Fruit fly (Drosophila melanogaster) whole organism, prepupa: ENCODE results near the gene Dlic.
A peak's percentile ranks its signal among the peaks of the same experiment; 100 is the strongest.

Experiments used
- Blimp-1 ChIP-seq: fragments of 200-800 bp; sonication (Bioruptor generic); optimal IDR thresholded peaks from 3 replicates; lab custom pipeline; 2017; ENCODE audit warnings: missing biosample characterization, missing genetic modification characterization, mild to moderate bottlenecking, moderate library complexity, missing genetic modification reagents
- CG11294 ChIP-seq: fragments of 200-800 bp; sonication (Bioruptor generic); IDR thresholded peaks from 2 replicates; pipeline ENCODE4 v1.3.6; 2022; ENCODE audit warnings: missing biosample characterization, missing genetic modification characterization
- CG11902 ChIP-seq: fragments of 200-800 bp; sonication (Bioruptor generic); optimal IDR thresholded peaks from 3 replicates; lab custom pipeline; 2016; ENCODE audit warnings: missing biosample characterization, missing genetic modification characterization
- CG15336 ChIP-seq: fragments of 200-800 bp; sonication (Bioruptor generic); IDR thresholded peaks from 2 replicates; pipeline ENCODE4 v1.3.6; 2022; ENCODE audit warnings: missing biosample characterization, missing genetic modification characterization
- CG1621 ChIP-seq: fragments of 200-800 bp; sonication (Bioruptor generic); optimal IDR thresholded peaks from 3 replicates; lab custom pipeline; 2018; ENCODE audit warnings: missing biosample characterization, mild to moderate bottlenecking, missing genetic modification characterization
- CG3032 ChIP-seq: fragments of 200-800 bp; optimal IDR thresholded peaks from 2 replicates; lab custom pipeline; 2019; ENCODE audit warnings: missing biosample characterization, mild to moderate bottlenecking, missing genetic modification characterization, moderate library complexity
- CG32006 ChIP-seq: fragments of 200-800 bp; sonication (Bioruptor generic); optimal IDR thresholded peaks from 3 replicates; lab custom pipeline; 2017; ENCODE audit warnings: missing biosample characterization, mild to moderate bottlenecking, missing genetic modification characterization
- CG34406 ChIP-seq: fragments of 200-800 bp; sonication (Bioruptor generic); optimal IDR thresholded peaks from 3 replicates; lab custom pipeline; 2016; ENCODE audit warnings: missing biosample characterization, missing genetic modification characterization
- CG3919 ChIP-seq: fragments of 200-800 bp; sonication (Bioruptor generic); optimal IDR thresholded peaks from 3 replicates; lab custom pipeline; 2016; ENCODE audit warnings: missing biosample characterization, missing genetic modification characterization
- CG4318 ChIP-seq: fragments of 200-800 bp; sonication (Bioruptor generic); optimal IDR thresholded peaks from 3 replicates; lab custom pipeline; 2017; ENCODE audit warnings: missing biosample characterization, mild to moderate bottlenecking, missing genetic modification characterization
- CG6163 ChIP-seq: fragments of 200-800 bp; sonication (Bioruptor generic); IDR thresholded peaks from 3 replicates; pipeline ENCODE4 v1.3.6; 2022; ENCODE audit warnings: missing biosample characterization, missing genetic modification characterization
- CG6276 ChIP-seq: fragments of 200-800 bp; sonication (Bioruptor generic); optimal IDR thresholded peaks from 2 replicates; lab custom pipeline; 2017; ENCODE audit warnings: missing biosample characterization, mild to moderate bottlenecking, missing genetic modification characterization
- CG6854 ChIP-seq: fragments of 200-800 bp; sonication (Bioruptor generic); optimal IDR thresholded peaks from 2 replicates; lab custom pipeline; 2017; ENCODE audit warnings: missing biosample characterization, mild to moderate bottlenecking, missing genetic modification characterization
- CG8119 ChIP-seq: fragments of 200-800 bp; sonication (Bioruptor generic); IDR thresholded peaks from 3 replicates; pipeline ENCODE4 v1.3.6; 2022; ENCODE audit warnings: missing biosample characterization, missing genetic modification characterization
- CG8632 ChIP-seq: fragments of 200-800 bp; sonication (Bioruptor generic); optimal IDR thresholded peaks from 3 replicates; lab custom pipeline; 2016; ENCODE audit warnings: missing biosample characterization, missing genetic modification characterization
- Eip78C ChIP-seq: fragments of 200-800 bp; sonication (Bioruptor generic); peaks from one replicate; lab custom pipeline; 2016; ENCODE audit warnings: missing biosample characterization, missing genetic modification characterization
- Eip93F ChIP-seq: fragments of 200-800 bp; sonication (Bioruptor generic); optimal IDR thresholded peaks from 2 replicates; lab custom pipeline; 2016; ENCODE audit warnings: missing biosample characterization, mild to moderate bottlenecking, missing genetic modification characterization
- Ets96B ChIP-seq: fragments of 200-800 bp; optimal IDR thresholded peaks from 2 replicates; lab custom pipeline; 2019; ENCODE audit warnings: missing biosample characterization, mild to moderate bottlenecking, missing genetic modification characterization, moderate library complexity
- Gug ChIP-seq: fragments of 200-800 bp; sonication (Bioruptor generic); IDR thresholded peaks from 2 replicates; pipeline ENCODE4 v1.3.6; 2022; ENCODE audit warnings: missing biosample characterization, missing genetic modification characterization
- Hr39 ChIP-seq: fragments of 200-800 bp; sonication (Bioruptor generic); optimal IDR thresholded peaks from 2 replicates; lab custom pipeline; 2016; ENCODE audit warnings: missing biosample characterization, missing genetic modification characterization
- OdsH ChIP-seq: fragments of 200-800 bp; sonication (Bioruptor generic); optimal IDR thresholded peaks from 3 replicates; lab custom pipeline; 2016; ENCODE audit warnings: missing biosample characterization, missing genetic modification characterization
- Sox15 ChIP-seq: fragments of 200-800 bp; sonication (Bioruptor generic); optimal IDR thresholded peaks from 3 replicates; lab custom pipeline; 2016; ENCODE audit warnings: missing biosample characterization, missing genetic modification characterization
- cyc ChIP-seq: fragments of 200-800 bp; sonication (Bioruptor generic); optimal IDR thresholded peaks from 3 replicates; lab custom pipeline; 2016; ENCODE audit warnings: missing biosample characterization, missing genetic modification characterization
- dac ChIP-seq: fragments of 200-800 bp; sonication (Bioruptor generic); optimal IDR thresholded peaks from 2 replicates; lab custom pipeline; 2017; ENCODE audit warnings: missing biosample characterization, mild to moderate bottlenecking, missing genetic modification characterization
- dsx ChIP-seq: fragments of 200-800 bp; optimal IDR thresholded peaks from 3 replicates; lab custom pipeline; 2019; ENCODE audit warnings: missing biosample characterization, mild to moderate bottlenecking, missing genetic modification characterization, moderate library complexity; ENCODE audit not compliant: poor library complexity, severe bottlenecking
- eg ChIP-seq: fragments of 200-800 bp; sonication (Bioruptor generic); IDR thresholded peaks from 3 replicates; pipeline ENCODE4 v1.3.6; 2022; ENCODE audit warnings: missing biosample characterization, missing genetic modification characterization
- esn ChIP-seq: fragments of 200-800 bp; sonication (Bioruptor generic); optimal IDR thresholded peaks from 2 replicates; lab custom pipeline; 2016; ENCODE audit warnings: missing biosample characterization, mild to moderate bottlenecking, missing genetic modification characterization, moderate library complexity
- fd59A ChIP-seq: fragments of 200-800 bp; sonication (Bioruptor generic); optimal IDR thresholded peaks from 2 replicates; lab custom pipeline; 2017; ENCODE audit warnings: missing biosample characterization, mild to moderate bottlenecking, missing genetic modification characterization, missing genetic modification reagents
- fkh ChIP-seq: fragments of 200-800 bp; sonication (Bioruptor generic); optimal IDR thresholded peaks from 3 replicates; lab custom pipeline; 2017; ENCODE audit warnings: missing biosample characterization, mild to moderate bottlenecking, missing genetic modification characterization, moderate library complexity
- net ChIP-seq: fragments of 200-800 bp; sonication (Bioruptor generic); optimal IDR thresholded peaks from 3 replicates; lab custom pipeline; 2016; ENCODE audit warnings: missing biosample characterization, missing genetic modification characterization
- pdm3 ChIP-seq: fragments of 200-800 bp; sonication (Bioruptor generic); optimal IDR thresholded peaks from 3 replicates; lab custom pipeline; 2016; ENCODE audit warnings: missing biosample characterization, missing genetic modification characterization
- salr ChIP-seq, 2 experiments: fragments of 200-800 bp; sonication (Bioruptor generic); optimal IDR thresholded peaks; 3 replicates each; lab custom pipeline; 2016 to 2018; ENCODE audit warnings: missing biosample characterization in 2 of 2, missing genetic modification characterization in 2 of 2, mild to moderate bottlenecking in 1 of 2
- spab ChIP-seq: fragments of 200-800 bp; sonication (Bioruptor generic); optimal IDR thresholded peaks from 2 replicates; lab custom pipeline; 2017; ENCODE audit warnings: missing biosample characterization, mild to moderate bottlenecking, missing genetic modification characterization, missing genetic modification reagents
- ss ChIP-seq, 2 experiments: fragments of 200-800 bp; sonication (Bioruptor generic); optimal IDR thresholded peaks; 2 replicates in 1 of 2; 3 replicates in 1 of 2; lab custom pipeline; 2017 to 2018; ENCODE audit warnings: mild to moderate bottlenecking in 2 of 2, missing biosample characterization in 2 of 2, missing genetic modification characterization in 2 of 2, moderate library complexity in 1 of 2
- svp ChIP-seq: fragments of 200-800 bp; sonication (Bioruptor generic); peaks from one replicate; lab custom pipeline; 2016; ENCODE audit warnings: missing biosample characterization, missing genetic modification characterization
- topi ChIP-seq: fragments of 200-800 bp; sonication (Bioruptor generic); optimal IDR thresholded peaks from 3 replicates; lab custom pipeline; 2016; ENCODE audit warnings: missing biosample characterization, missing genetic modification characterization
- vri ChIP-seq: fragments of 200-800 bp; sonication (Bioruptor generic); optimal IDR thresholded peaks from 3 replicates; lab custom pipeline; 2016; ENCODE audit warnings: missing biosample characterization, mild to moderate bottlenecking, missing genetic modification characterization

Gene Dlic

dm6 chrX:11108845-11109450 lies 45.3 kb upstream of the Dlic start (continued):
- TF ChIP-seq CG4318 (GFP tag; lab: Kevin White, UChicago) (no peak), fkh (no peak), Blimp-1 (GFP tag; lab: Kevin White, UChicago) (no peak), CG34406 (GFP tag; lab: Kevin White, UChicago) (no peak), CG15336 (GFP tag; lab: Robert Waterston, UW) (peak; percentile 54), dac (GFP tag; lab: Kevin White, UChicago) (no peak), vri (GFP tag; lab: Kevin White, UChicago) (peak; percentile 87), CG32006 (GFP tag; lab: Kevin White, UChicago) (no peak), Gug (GFP tag; lab: Robert Waterston, UW) (0 out of 2 replicates have a peak, but pooled peaks have one; percentile 18), Ets96B (no peak), CG6163 (GFP tag; lab: Robert Waterston, UW) (peak; percentile 23; the same call in 1 of the 3 replicates), CG11294 (GFP tag; lab: Robert Waterston, UW) (no peak), CG11902 (GFP tag; lab: Kevin White, UChicago) (no peak)
- TF ChIP-seq, all 60 proteins: peak for 7

dm6 chrX:11109670-11110069 lies 44.6 kb upstream of the Dlic start:
- TF ChIP-seq svp (GFP tag; lab: Kevin White, UChicago) (peak; percentile 83), CG6163 (GFP tag; lab: Robert Waterston, UW) (no peak)

- TF ChIP-seq fd59A (GFP tag; lab: Kevin White, UChicago) (peak; percentile 13), CG1621 (tag; lab: Kevin White, UChicago) (peak; percentile 83), spab (GFP tag; lab: Kevin White, UChicago) (no peak), eg (GFP tag; lab: Robert Waterston, UW) (0 out of 3 replicates have a peak, but pooled peaks have one; percentile 11), fkh (no peak), CG6163 (GFP tag; lab: Robert Waterston, UW) (peak; percentile 42; the same call in 1 of the 3 replicates), salr (GFP tag; optimal IDR thresholded peaks at IDR 0.05; lab: Kevin White, UChicago) (peak in 1 of 2 experiments; percentile 39)
- TF ChIP-seq, all 60 proteins: peak for 5
Measured at dm6 chrX:11123561-11123960, 30.7 kb upstream of the Dlic start.

dm6 chrX:11124126-11124748 lies 30.0 kb upstream of the Dlic start, which contains the start of gene CG11122:
Gene CG11122 (minus strand): TSS chrX:11124726.
- TF ChIP-seq CG6276 (no peak), ss (GFP tag; optimal IDR thresholded peaks at IDR 0.05; lab: Kevin White, UChicago) (peak; percentile 31 to 38), dsx (no peak), pdm3 (no peak), spab (GFP tag; lab: Kevin White, UChicago) (no peak), CG8119 (no peak), Hr39 (GFP tag; lab: Kevin White, UChicago) (no peak), CG3919 (GFP tag; lab: Kevin White, UChicago) (no peak), net (no peak), CG6163 (GFP tag; lab: Robert Waterston, UW) (peak; percentile 60; the same call in 2 of the 3 replicates), Eip93F (GFP tag; lab: Kevin White, UChicago) (no peak)

dm6 chrX:11124749-11125508 lies 29.3 kb upstream of the Dlic start, which contains the start of gene Rpt3:
Gene Rpt3 (plus strand): TSS chrX:11125101.
- TF ChIP-seq esn = peak; percentile 38
- TF ChIP-seq topi (GFP tag; lab: Kevin White, UChicago) = peak; percentile 13
- peak; percentile 1 for TF ChIP-seq cyc (GFP tag; lab: Kevin White, UChicago)
- no peak for TF ChIP-seq Sox15 (GFP tag; lab: Kevin White, UChicago)
- peak; percentile 5 for TF ChIP-seq CG3032 (tag; lab: Kevin White, UChicago)
- TF ChIP-seq Eip78C (GFP tag; lab: Kevin White, UChicago) = peak; percentile 69
- peak; percentile 4 for TF ChIP-seq CG6854 (GFP tag; lab: Kevin White, UChicago)
- TF ChIP-seq OdsH = no peak
- no peak for TF ChIP-seq CG8632 (GFP tag; lab: Kevin White, UChicago)
